Fruit fly (Drosophila melanogaster) whole organism, embryonic: ENCODE measurements around the gene CG4020.

ENCODE experiments used
- CG12155 ChIP-seq: fragments of 200-800 bp; sonication (Bioruptor generic); optimal IDR thresholded peaks from 3 replicates; lab custom pipeline; 2016; ENCODE audit warnings: missing biosample characterization, missing genetic modification characterization
- CG5953 ChIP-seq: fragments of 200-800 bp; sonication (Bioruptor generic); IDR thresholded peaks from 2 replicates; pipeline ENCODE4 v1.3.6; 2022; ENCODE audit warnings: missing biosample characterization, missing genetic modification characterization
- CoRest ChIP-seq: fragments of 200-800 bp; sonication (Bioruptor generic); optimal IDR thresholded peaks from 3 replicates; lab custom pipeline; 2018; ENCODE audit warnings: missing biosample characterization, mild to moderate bottlenecking, missing genetic modification characterization, moderate library complexity
- Lpt ChIP-seq: fragments of >200 bp; optimal IDR thresholded peaks from 2 replicates; lab custom pipeline; 2018; ENCODE audit warnings: missing biosample characterization, missing genetic modification characterization
- Sin3A ChIP-seq: fragments of >200 bp; optimal IDR thresholded peaks from 2 replicates; lab custom pipeline; 2018
- lbe ChIP-seq: fragments of 200-800 bp; sonication (Bioruptor generic); optimal IDR thresholded peaks from 2 replicates; lab custom pipeline; 2016; ENCODE audit warnings: missing biosample characterization, mild to moderate bottlenecking, missing genetic modification characterization
- maf-S ChIP-seq: fragments of 200-800 bp; sonication (Bioruptor generic); optimal IDR thresholded peaks from 2 replicates; lab custom pipeline; 2016; ENCODE audit warnings: missing biosample characterization, missing genetic modification characterization
- sob ChIP-seq: fragments of 200-800 bp; sonication (Bioruptor generic); IDR thresholded peaks from 2 replicates; pipeline ENCODE4 v1.3.6; 2022; ENCODE audit warnings: missing biosample characterization, missing genetic modification characterization

DNA sequence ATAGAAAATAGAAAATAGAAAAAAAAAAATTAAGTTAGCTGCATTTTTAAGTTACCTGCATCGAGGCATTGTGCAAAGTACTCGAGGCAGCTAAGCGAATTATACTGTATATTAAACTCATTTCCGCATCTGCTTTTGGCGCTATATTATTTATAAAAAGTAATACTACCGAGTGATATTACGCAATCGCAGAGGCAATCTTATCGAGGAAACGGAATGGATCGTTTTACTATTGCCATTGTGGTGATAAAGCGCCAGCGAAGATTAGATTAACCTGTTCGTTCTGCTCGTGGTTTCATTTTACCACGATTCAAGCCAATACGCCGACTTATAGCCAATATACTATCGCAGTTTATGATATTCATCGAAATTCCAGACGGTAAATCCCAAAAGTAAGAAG lies 21.3 kb upstream of the CG4020 start:
- TF ChIP-seq maf-S (GFP tag; lab: Kevin White, UChicago), result no peak
- TF ChIP-seq Lpt (GFP tag; lab: Kevin White, UChicago), result no peak
- no peak for TF ChIP-seq sob
- TF ChIP-seq CG12155, result no peak
- TF ChIP-seq Sin3A (lab: Kevin White, UChicago), result no peak
- no peak for TF ChIP-seq lbe
- TF ChIP-seq CG5953 (GFP tag; lab: Robert Waterston, UW), result no peak
- no peak for TF ChIP-seq CoRest
